Worm (Caenorhabditis elegans) whole organism, L1 larva: ENCODE results near the gene pek-1.

Experiments used
- aha-1 ChIP-seq: fragments of 150-350 bp; optimal IDR thresholded peaks from 2 replicates; lab custom pipeline; 2014; ENCODE audit warnings: missing biosample characterization, missing genetic modification characterization
- dpl-1 ChIP-seq, 3 experiments: fragments of 150-350 bp in 2 of 3; sonication (generic microtip) in 1 of 3; optimal IDR thresholded peaks; 2 replicates each; lab custom pipeline; 2014 to 2017; ENCODE audit warnings: missing biosample characterization in 3 of 3, missing genetic modification characterization in 3 of 3, missing genetic modification reagents in 3 of 3
- elt-2 ChIP-seq: sonication (generic microtip); optimal IDR thresholded peaks from 2 replicates; lab custom pipeline; 2016; ENCODE audit warnings: missing genetic modification characterization, mild to moderate bottlenecking, inconsistent platforms, missing compliant biosample characterization, missing genetic modification reagents
- elt-3 ChIP-seq, 6 experiments: fragments of 150-350 bp in 1 of 6; sonication (generic microtip); optimal IDR thresholded peaks; 2 replicates each; lab custom pipeline; 2017 to 2018; ENCODE audit warnings: missing biosample characterization in 6 of 6, missing genetic modification characterization in 6 of 6, inconsistent platforms in 1 of 6
- fkh-8 ChIP-seq: sonication (generic microtip); optimal IDR thresholded peaks from 2 replicates; lab custom pipeline; 2016; ENCODE audit warnings: mild to moderate bottlenecking, missing genetic modification characterization, missing compliant biosample characterization
- lin-13 ChIP-seq: fragments of 150-350 bp; optimal IDR thresholded peaks from 2 replicates; lab custom pipeline; 2014; ENCODE audit warnings: missing biosample characterization, missing genetic modification reagents, missing genetic modification characterization
- nhr-11 ChIP-seq: fragments of 150-350 bp; optimal IDR thresholded peaks from 2 replicates; lab custom pipeline; 2014; ENCODE audit warnings: missing biosample characterization, missing genetic modification characterization
- nhr-90 ChIP-seq: sonication (generic microtip); optimal IDR thresholded peaks from 2 replicates; lab custom pipeline; 2016; ENCODE audit warnings: mild to moderate bottlenecking, missing genetic modification characterization, missing compliant biosample characterization; ENCODE audit not compliant: poor library complexity
- skn-1 ChIP-seq: fragments of 150-350 bp; optimal IDR thresholded peaks from 2 replicates; lab custom pipeline; 2014; ENCODE audit warnings: missing biosample characterization, missing genetic modification characterization
- zip-4 ChIP-seq: fragments of 200-800 bp; sonication (Bioruptor generic); optimal IDR thresholded peaks from 2 replicates; lab custom pipeline; 2018; ENCODE audit warnings: mild to moderate bottlenecking, missing genetic modification characterization, moderate library complexity, missing compliant biosample characterization

- no peak for TF ChIP-seq aha-1 (tag; lab: Kevin White, UChicago)
- no peak for TF ChIP-seq elt-3 (tag; optimal IDR thresholded peaks at IDR 0.05; lab: Kevin White, UChicago)
- TF ChIP-seq nhr-90 (tag; lab: Kevin White, UChicago), result no peak
- TF ChIP-seq dpl-1 (GFP tag; optimal IDR thresholded peaks at IDR 0.05; lab: Kevin White, UChicago), result no peak
- no peak for TF ChIP-seq skn-1 (tag; lab: Kevin White, UChicago)
- TF ChIP-seq nhr-11, result no peak
- TF ChIP-seq elt-2, result no peak
- no peak for TF ChIP-seq fkh-8
- no peak for TF ChIP-seq lin-13 (GFP tag; lab: Kevin White, UChicago)
- TF ChIP-seq zip-4, result no peak
These were observed 31.3 kb downstream of the pek-1 start for ce11 chrX:11383359-11383758.
